Fruit fly (Drosophila melanogaster): Measurements from ENCODE around the gene Slc25A46b.

The Slc25A46b gene

DNA sequence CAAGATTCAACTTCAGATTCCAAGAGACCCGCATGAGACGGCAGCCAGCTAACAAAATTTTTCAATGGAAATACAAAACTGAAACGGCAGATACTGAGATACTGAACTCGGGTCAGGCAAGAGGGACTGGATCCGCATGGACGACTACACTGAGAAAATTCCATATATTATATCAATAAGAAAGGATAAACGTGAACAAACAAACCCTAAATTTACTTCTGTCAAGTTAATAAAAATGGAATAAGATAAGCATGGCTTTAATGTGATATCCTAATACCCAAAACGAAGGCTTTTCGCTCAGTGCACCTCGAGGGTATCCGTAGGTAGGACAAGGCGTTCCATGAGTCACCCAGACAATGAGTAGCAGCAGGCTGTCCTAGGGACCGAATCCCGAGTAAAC lies 48.9 kb downstream of the Slc25A46b start (continued):
- TF ChIP-seq CG6654 (GFP tag; optimal IDR thresholded peaks at IDR 0.05): peak; percentile 57
- no peak for TF ChIP-seq D (optimal IDR thresholded peaks at IDR 0.05)
- peak; percentile 91 for TF ChIP-seq D (GFP tag; optimal IDR thresholded peaks at IDR 0.05)
- peak; percentile 28 for TF ChIP-seq psq (GFP tag; optimal IDR thresholded peaks at IDR 0.05)
- TF ChIP-seq CG11504 (tag; optimal IDR thresholded peaks at IDR 0.05): peak; percentile 84
- TF ChIP-seq CG12219 (GFP tag; optimal IDR thresholded peaks at IDR 0.05): peak; percentile 69
- TF ChIP-seq h (optimal IDR thresholded peaks at IDR 0.05): no peak
- peak; percentile 84 for TF ChIP-seq ken (GFP tag; IDR thresholded peaks at IDR 0.05)
- peak; percentile 17 for TF ChIP-seq CG4282 (GFP tag; optimal IDR thresholded peaks at IDR 0.05)
- peak; percentile 94 for TF ChIP-seq tin (GFP tag; optimal IDR thresholded peaks at IDR 0.05)
- TF ChIP-seq hkb (optimal IDR thresholded peaks at IDR 0.05): no peak
- TF ChIP-seq hkb (GFP tag; IDR thresholded peaks at IDR 0.05): peak; percentile 75
- TF ChIP-seq gcm (GFP tag; optimal IDR thresholded peaks at IDR 0.05): peak; percentile 92
- TF ChIP-seq pho (GFP tag; optimal IDR thresholded peaks at IDR 0.05): peak; percentile 84
- peak; percentile 83 for TF ChIP-seq ems (GFP tag; optimal IDR thresholded peaks at IDR 0.05)
- TF ChIP-seq CG3065 (GFP tag; optimal IDR thresholded peaks at IDR 0.05): peak; percentile 76
- peak; percentile 87 for TF ChIP-seq CG30403 (GFP tag; optimal IDR thresholded peaks at IDR 0.05)
- peak; percentile 61 for TF ChIP-seq CG31224 (GFP tag; IDR thresholded peaks at IDR 0.05)
- TF ChIP-seq cwo (GFP tag; optimal IDR thresholded peaks at IDR 0.05): no peak
- peak; percentile 86 for TF ChIP-seq gsb-n (tag; optimal IDR thresholded peaks at IDR 0.05)
- peak; percentile 77 for TF ChIP-seq CG32532 (GFP tag; IDR thresholded peaks at IDR 0.05)
- no peak for TF ChIP-seq Trl (optimal IDR thresholded peaks at IDR 0.05)
- peak; percentile 88 for TF ChIP-seq Trl (GFP tag; optimal IDR thresholded peaks at IDR 0.05)
- peak; percentile 64 for TF ChIP-seq trh (GFP tag; optimal IDR thresholded peaks at IDR 0.05)
- peak; percentile 66 for TF ChIP-seq CG7745 (tag; optimal IDR thresholded peaks at IDR 0.05)
- TF ChIP-seq CG15696 (tag; optimal IDR thresholded peaks at IDR 0.05): peak; percentile 98
- TF ChIP-seq dmrt99B (tag; optimal IDR thresholded peaks at IDR 0.05): peak; percentile 79
- peak; percentile 84 for TF ChIP-seq Antp (GFP tag; optimal IDR thresholded peaks at IDR 0.05)
- peak; percentile 89 for TF ChIP-seq vvl (GFP tag; IDR thresholded peaks at IDR 0.05)
- TF ChIP-seq Tbp (GFP tag; optimal IDR thresholded peaks at IDR 0.05): no peak
- peak; percentile 88 for TF ChIP-seq lilli (GFP tag; optimal IDR thresholded peaks at IDR 0.05)
- peak; percentile 81 for TF ChIP-seq CG1233 (GFP tag; optimal IDR thresholded peaks at IDR 0.05)
- peak; percentile 91 for TF ChIP-seq NC2β (GFP tag; optimal IDR thresholded peaks at IDR 0.05)
- peak; percentile 69 for TF ChIP-seq HLH3B (GFP tag; IDR thresholded peaks at IDR 0.05)
- no peak for TF ChIP-seq vnd (GFP tag; IDR thresholded peaks at IDR 0.05; ENCODE audit: partially characterized antibody)
- peak; percentile 61; the same call in 1 of the 2 replicates for TF ChIP-seq CG14014 (GFP tag; IDR thresholded peaks at IDR 0.05)
- TF ChIP-seq CG18262 (tag; optimal IDR thresholded peaks at IDR 0.05): peak; percentile 93
- TF ChIP-seq CG4707 (GFP tag; optimal IDR thresholded peaks at IDR 0.05): peak; percentile 60
- TF ChIP-seq Med (GFP tag): peak; percentile 97
- peak; percentile 66 for TF ChIP-seq wor (GFP tag; IDR thresholded peaks at IDR 0.05)
- peak; percentile 44; the same call in 1 of the 2 replicates for TF ChIP-seq Poxn (GFP tag; IDR thresholded peaks at IDR 0.05)
- TF ChIP-seq CG6854 (GFP tag; optimal IDR thresholded peaks at IDR 0.05): peak; percentile 13
- TF ChIP-seq prd (optimal IDR thresholded peaks at IDR 0.05): no peak
- peak; percentile 97 for TF ChIP-seq prd (GFP tag; IDR thresholded peaks at IDR 0.05)
- peak; percentile 22 for TF ChIP-seq CG12299 (tag; optimal IDR thresholded peaks at IDR 0.05)
- no peak for TF ChIP-seq tna (GFP tag; IDR thresholded peaks at IDR 0.05; ENCODE audit: partially characterized antibody)
- TF ChIP-seq ham (GFP tag; IDR thresholded peaks at IDR 0.05): no peak
- TF ChIP-seq unpg (GFP tag; optimal IDR thresholded peaks at IDR 0.05): peak; percentile 85
- peak; percentile 73 for TF ChIP-seq CG9876 (GFP tag; optimal IDR thresholded peaks at IDR 0.05)
- peak; percentile 74 for TF ChIP-seq CG14965 (GFP tag; optimal IDR thresholded peaks at IDR 0.05; ENCODE audit: borderline replicate concordance)
- TF ChIP-seq CG30020 (tag; optimal IDR thresholded peaks at IDR 0.05): peak; percentile 58
- peak; percentile 65 for TF ChIP-seq CG14667 (GFP tag; IDR thresholded peaks at IDR 0.05)
- peak; percentile 43 for TF ChIP-seq CG13894 (tag; optimal IDR thresholded peaks at IDR 0.05)

All from whole organism, embryonic.